Fruit fly (Drosophila melanogaster): Measurements from ENCODE around the gene CG34027.

The CG34027 gene

dm6 chr3R:25064907-25065841 is 43.7 kb downstream of the CG34027 start, which contains the start of the genes veli and PQBP1:
veli (minus strand) TSS chr3R:25065591.
PQBP1 (plus strand) TSS chr3R:25065791.
- no peak for TF ChIP-seq CG32006 (GFP tag; optimal IDR thresholded peaks at IDR 0.05)
- peak; percentile 45 for TF ChIP-seq fkh (GFP tag; optimal IDR thresholded peaks at IDR 0.05)

dm6 chr3R:25060462-25060861 is 48.4 kb downstream of the CG34027 start:
- no peak for TF ChIP-seq cyc (GFP tag; optimal IDR thresholded peaks at IDR 0.05)
- TF ChIP-seq vri (GFP tag; optimal IDR thresholded peaks at IDR 0.05): no peak
- TF ChIP-seq dac (GFP tag; optimal IDR thresholded peaks at IDR 0.05): no peak
- no peak for TF ChIP-seq Eip78C (GFP tag)
- TF ChIP-seq Hr39 (GFP tag; optimal IDR thresholded peaks at IDR 0.05): no peak
- TF ChIP-seq Hr38 (GFP tag; optimal IDR thresholded peaks at IDR 0.05): no peak
- no peak for TF ChIP-seq svp (GFP tag)
- no peak for TF ChIP-seq ss (GFP tag; optimal IDR thresholded peaks at IDR 0.05)
- no peak for TF ChIP-seq CG7368 (GFP tag; optimal IDR thresholded peaks at IDR 0.05)
- TF ChIP-seq CG3919 (GFP tag; optimal IDR thresholded peaks at IDR 0.05): no peak
- TF ChIP-seq fd59A (GFP tag; optimal IDR thresholded peaks at IDR 0.05): no peak
- no peak for TF ChIP-seq fd85E (GFP tag; optimal IDR thresholded peaks at IDR 0.05)
- TF ChIP-seq dsx (GFP tag; optimal IDR thresholded peaks at IDR 0.05; ENCODE audit: poor library complexity, severe bottlenecking): no peak
- no peak for TF ChIP-seq OdsH (GFP tag; optimal IDR thresholded peaks at IDR 0.05)
- no peak for TF ChIP-seq Ets21C (GFP tag; optimal IDR thresholded peaks at IDR 0.05)
- TF ChIP-seq achi (GFP tag; optimal IDR thresholded peaks at IDR 0.05): no peak
- no peak for TF ChIP-seq CG15336 (GFP tag; IDR thresholded peaks at IDR 0.05)

DNA sequence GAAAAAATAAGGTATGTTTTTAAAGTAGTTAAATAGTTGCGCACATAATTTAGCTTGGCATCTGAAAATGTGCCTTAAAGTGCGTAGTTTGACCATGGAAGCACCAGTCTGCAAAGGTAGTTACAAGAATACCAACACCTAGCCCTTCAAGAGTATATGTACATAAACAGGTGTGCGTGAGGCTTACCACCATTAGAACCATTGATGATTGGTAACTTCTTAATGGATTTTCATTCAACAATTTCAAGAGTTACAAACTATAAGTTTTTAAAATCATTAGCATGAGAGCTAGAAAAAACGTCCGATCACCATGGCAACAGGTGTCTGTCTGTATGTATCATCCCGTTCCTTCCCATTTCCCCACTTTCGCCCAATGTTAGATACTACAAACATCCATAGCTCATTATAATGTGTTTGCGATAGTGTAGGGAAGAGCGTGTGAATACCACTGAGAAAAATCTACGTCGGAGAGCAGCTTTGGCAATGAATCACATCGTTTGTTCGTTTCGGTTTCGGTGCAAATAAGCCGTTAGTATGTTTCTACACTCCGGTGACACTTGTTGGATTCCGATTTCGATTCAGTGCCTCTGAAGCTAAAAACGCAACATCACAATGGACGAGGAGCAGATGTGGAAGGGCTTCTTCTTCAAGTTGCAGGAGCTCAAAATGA is 52.2 kb downstream of the CG34027 start:
- TF ChIP-seq CG6808 (GFP tag; optimal IDR thresholded peaks at IDR 0.05) (no peak), CG34406 (GFP tag; optimal IDR thresholded peaks at IDR 0.05) (no peak), dsx (GFP tag; optimal IDR thresholded peaks at IDR 0.05; ENCODE audit: poor library complexity, severe bottlenecking) (no peak), CG8119 (GFP tag; IDR thresholded peaks at IDR 0.05) (no peak)

DNA sequence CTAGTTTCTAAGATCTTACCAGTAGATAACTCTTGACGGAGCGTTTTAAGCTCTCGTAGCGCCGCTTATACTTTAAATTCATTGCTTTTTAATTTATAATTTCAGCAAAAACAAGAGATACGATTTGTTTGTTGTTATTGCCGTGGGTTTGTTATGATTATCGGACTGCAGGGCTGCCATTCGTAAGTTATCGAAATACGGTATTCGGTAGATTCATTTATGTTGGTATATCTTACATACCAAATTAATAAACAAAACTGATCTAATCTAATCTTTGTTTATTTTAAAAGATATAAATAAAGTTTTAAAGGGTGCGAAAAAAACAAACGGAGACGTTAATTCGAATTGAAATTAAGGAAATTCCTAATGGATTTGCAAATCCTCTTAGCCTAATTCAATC is 52.8 kb downstream of the CG34027 start, which contains the start of the genes CG31111 and stac:
Gene CG31111, minus strand, starts transcription at position 162 of the 400 bp plus-strand sequence.
Gene stac, plus strand, starts transcription at position 271 of the 400 bp plus-strand sequence.
- TF ChIP-seq Eip93F (GFP tag; optimal IDR thresholded peaks at IDR 0.05) (peak; percentile 18), fkh (GFP tag; optimal IDR thresholded peaks at IDR 0.05) (peak; percentile 82), fd85E (GFP tag; optimal IDR thresholded peaks at IDR 0.05) (no peak)

- TF ChIP-seq Eip93F (GFP tag; optimal IDR thresholded peaks at IDR 0.05) (peak; percentile 18), esn (GFP tag; optimal IDR thresholded peaks at IDR 0.05) (peak; percentile 32), fkh (GFP tag; optimal IDR thresholded peaks at IDR 0.05) (peak; percentile 85), lz (GFP tag; optimal IDR thresholded peaks at IDR 0.05) (peak; percentile 12), Eip75B (GFP tag; optimal IDR thresholded peaks at IDR 0.05) (no peak), Hr4 (GFP tag; optimal IDR thresholded peaks at IDR 0.05) (peak; percentile 8), CG31627 (GFP tag; optimal IDR thresholded peaks at IDR 0.05) (peak; percentile 12), CG11902 (GFP tag; optimal IDR thresholded peaks at IDR 0.05) (no peak), topi (GFP tag; optimal IDR thresholded peaks at IDR 0.05) (no peak), Eip78C (GFP tag) (peak; percentile 59)
Observed at dm6 chr3R:25054451-25055188, 54.2 kb downstream of the CG34027 start, which contains the start of gene CG31109. CG31109 (minus strand) TSS chr3R:25054653.
